Fruit fly (Drosophila melanogaster): Measurements from ENCODE around the gene CG43736.

CG43736 gene

DNA sequence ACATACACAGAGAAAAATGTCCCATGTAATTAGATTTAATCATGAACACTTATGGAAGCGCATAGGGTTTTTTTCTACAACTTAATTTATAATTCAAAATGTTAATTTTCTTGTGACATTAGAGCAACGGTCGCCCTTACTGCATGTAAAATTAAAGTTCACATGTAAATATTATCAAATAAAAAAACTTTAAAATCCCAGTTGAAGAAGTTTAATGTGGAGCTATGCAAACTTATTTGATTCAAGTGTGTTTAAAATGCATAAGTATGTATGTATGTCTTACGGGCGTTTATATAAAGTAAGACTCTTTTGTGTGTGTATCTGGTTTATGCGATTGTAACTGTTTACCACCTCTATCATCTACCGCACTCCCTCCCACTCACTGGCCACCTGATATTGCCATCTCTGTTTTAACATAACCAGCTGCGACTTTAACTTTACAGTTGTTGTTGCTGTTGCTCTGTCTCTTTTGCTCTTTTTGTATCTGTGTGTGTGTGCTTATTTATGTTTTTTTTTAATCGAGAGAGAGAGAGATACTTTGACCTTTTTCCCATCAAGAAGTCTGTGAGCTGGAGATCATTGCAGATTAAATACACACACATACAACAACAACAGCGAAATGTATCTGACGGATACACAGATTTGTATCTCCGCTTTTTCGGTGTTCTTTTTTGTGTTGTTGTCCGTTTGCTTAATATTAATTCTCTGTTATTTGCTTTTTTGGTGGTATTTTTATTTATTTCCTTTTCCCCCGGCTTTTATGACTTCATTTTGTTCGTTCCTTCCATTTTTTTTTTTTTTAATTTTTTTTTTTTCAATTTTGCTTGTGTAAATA lies 8.1 kb upstream of the CG43736 start (continued):
- TF ChIP-seq ash1 (GFP tag; optimal IDR thresholded peaks at IDR 0.05) (peak; percentile 84), CG9932 (GFP tag; IDR thresholded peaks at IDR 0.05) (no peak), CG11560 (tag; IDR thresholded peaks at IDR 0.05) (no peak), CG15269 (tag; optimal IDR thresholded peaks at IDR 0.05) (peak; percentile 96), CG42726 (GFP tag; IDR thresholded peaks at IDR 0.05; ENCODE audit: partially characterized antibody) (no peak), CG3838 (GFP tag; optimal IDR thresholded peaks at IDR 0.05) (peak; percentile 81), cato (GFP tag; optimal IDR thresholded peaks at IDR 0.05; ENCODE audit: borderline replicate concordance) (peak; percentile 48), ftz-f1 (GFP tag; optimal IDR thresholded peaks at IDR 0.05) (peak; percentile 2), tna (GFP tag; IDR thresholded peaks at IDR 0.05; ENCODE audit: partially characterized antibody) (no peak), CG10462 (GFP tag; optimal IDR thresholded peaks at IDR 0.05) (peak; percentile 62), Dip2 (GFP tag; IDR thresholded peaks at IDR 0.05) (no peak), CG9876 (GFP tag; optimal IDR thresholded peaks at IDR 0.05) (peak; percentile 55), Ptx1 (GFP tag; IDR thresholded peaks at IDR 0.05) (peak; percentile 79), scrt (GFP tag; optimal IDR thresholded peaks at IDR 0.05) (peak; percentile 68), run (tag; optimal IDR thresholded peaks at IDR 0.05) (peak; percentile 88), tin (GFP tag; optimal IDR thresholded peaks at IDR 0.05) (peak; percentile 67), org-1 (GFP tag; optimal IDR thresholded peaks at IDR 0.05) (peak; percentile 87), YL-1 (GFP tag; optimal IDR thresholded peaks at IDR 0.05) (peak; percentile 74), zf30C (GFP tag; optimal IDR thresholded peaks at IDR 0.05) (peak; percentile 81), pnt (GFP tag; optimal IDR thresholded peaks at IDR 0.05) (peak; percentile 81), mirr (GFP tag; optimal IDR thresholded peaks at IDR 0.05) (peak; percentile 35), en (GFP tag; optimal IDR thresholded peaks at IDR 0.05) (peak; percentile 77), Atf-2 (GFP tag; optimal IDR thresholded peaks at IDR 0.05) (peak; percentile 84), Ravus (GFP tag; IDR thresholded peaks at IDR 0.05) (no peak), Chrac-16 (GFP tag; optimal IDR thresholded peaks at IDR 0.05) (peak; percentile 76), CG17186 (GFP tag; optimal IDR thresholded peaks at IDR 0.05) (no peak), CG3065 (GFP tag; optimal IDR thresholded peaks at IDR 0.05) (peak; percentile 64), E2f1 (GFP tag; IDR thresholded peaks at IDR 0.05) (peak; percentile 52), chinmo (GFP tag; IDR thresholded peaks at IDR 0.05; ENCODE audit: partially characterized antibody) (peak; percentile 63; the same call in 2 of the 4 replicates), Dip3 (GFP tag; optimal IDR thresholded peaks at IDR 0.05) (peak; percentile 18), CG10274 (GFP tag; optimal IDR thresholded peaks at IDR 0.05) (peak; percentile 33), sna (GFP tag; IDR thresholded peaks at IDR 0.05; ENCODE audit: partially characterized antibody) (no peak), insv (GFP tag; optimal IDR thresholded peaks at IDR 0.05) (peak in 1 of 2 experiments; percentile 26), trem (tag; optimal IDR thresholded peaks at IDR 0.05) (peak; percentile 64), CG7963 (GFP tag; IDR thresholded peaks at IDR 0.05; ENCODE audit: partially characterized antibody) (no peak), seq (GFP tag; IDR thresholded peaks at IDR 0.05) (peak; percentile 88), CG15073 (GFP tag; optimal IDR thresholded peaks at IDR 0.05) (no peak), Antp (GFP tag; optimal IDR thresholded peaks at IDR 0.05) (peak; percentile 51), Med (GFP tag) (peak; percentile 96), CG2116 (GFP tag; optimal IDR thresholded peaks at IDR 0.05) (peak; percentile 56), caup (GFP tag; optimal IDR thresholded peaks at IDR 0.05; ENCODE audit: severe bottlenecking) (peak; percentile 41), CG6175 (GFP tag; IDR thresholded peaks at IDR 0.05) (no peak), kay (GFP tag; optimal IDR thresholded peaks at IDR 0.05) (peak; percentile 77), Gug (GFP tag; IDR thresholded peaks at IDR 0.05) (peak; percentile 42; the same call in 2 of the 4 replicates), CG11247 (GFP tag; IDR thresholded peaks at IDR 0.05) (0 out of 2 replicates have a peak, but pooled peaks have one; percentile 6), Bgb (GFP tag; IDR thresholded peaks at IDR 0.05; ENCODE audit: partially characterized antibody) (no peak; the same call in 1 of the 2 replicates), Sry-δ (GFP tag; optimal IDR thresholded peaks at IDR 0.05) (peak; percentile 60), CG34224 (GFP tag; IDR thresholded peaks at IDR 0.05; ENCODE audit: partially characterized antibody) (no peak)

Data from whole organism, embryonic.